Fruit fly (Drosophila melanogaster) whole organism: ENCODE results near the gene Cul5.
A peak's percentile ranks its signal among the peaks of the same experiment; 100 is the strongest.

ENCODE experiments used
- CG8478 ChIP-seq: fragments of >200 bp; optimal IDR thresholded peaks from 2 replicates; lab custom pipeline; 2018; ENCODE audit warnings: inconsistent platforms
- Dll ChIP-seq: fragments of >200 bp; optimal IDR thresholded peaks from 2 replicates; lab custom pipeline; 2017
- EcR ChIP-seq, 2 experiments: fragments of >200 bp; optimal IDR thresholded peaks; 2 replicates each; lab custom pipeline; 2017; ENCODE audit warnings: missing biosample characterization in 2 of 2, missing genetic modification characterization in 2 of 2, missing genetic modification reagents in 2 of 2
- pan ChIP-seq: fragments of >200 bp; optimal IDR thresholded peaks from 2 replicates; lab custom pipeline; 2017
- psq ChIP-seq: fragments of >200 bp; optimal IDR thresholded peaks from 2 replicates; lab custom pipeline; 2017
- usp ChIP-seq: fragments of >200 bp; optimal IDR thresholded peaks from 2 replicates; lab custom pipeline; 2017; ENCODE audit warnings: missing biosample characterization, missing genetic modification characterization, mixed read lengths

Gene Cul5

DNA sequence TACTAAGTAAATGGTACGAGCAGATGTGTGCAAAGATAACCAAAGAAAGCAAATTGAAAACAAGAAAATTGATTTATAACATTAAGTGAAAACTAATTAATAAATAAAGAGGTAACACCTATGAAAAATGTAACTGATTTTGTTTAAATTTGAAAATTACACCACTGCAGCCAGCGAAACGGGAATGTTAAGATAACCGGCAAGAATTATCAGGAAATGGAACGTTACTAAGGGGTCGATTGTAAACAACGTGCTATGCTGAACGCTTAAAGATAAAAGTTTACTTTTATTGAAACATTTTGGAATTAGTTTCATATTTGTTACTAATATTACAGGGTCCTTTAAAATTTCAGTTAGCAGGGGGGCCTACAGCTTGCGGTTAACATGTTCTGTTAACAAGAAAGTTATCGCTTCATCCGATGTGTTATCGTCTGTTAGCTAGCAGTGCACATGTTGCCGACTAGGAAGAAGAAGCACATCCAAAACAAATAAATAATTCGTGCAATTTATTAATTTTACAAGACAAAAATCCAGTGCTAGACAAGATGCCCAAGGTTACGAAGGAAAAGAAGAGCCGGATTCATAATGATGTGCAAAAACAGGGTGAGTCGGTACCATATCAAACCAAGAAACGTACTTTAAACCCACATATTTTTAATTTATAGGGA lies 13.6 kb downstream of the Cul5 start, which contains the start of gene CG11837:
TSS of gene CG11837 (plus strand) at position 439 of the 668 bp plus-strand sequence.
- TF ChIP-seq Dll (no peak), CG8478 (lab: Kevin White, UChicago) (no peak), psq (lab: Kevin White, UChicago) (no peak), pan (lab: Kevin White, UChicago) (no peak), usp (GFP tag; lab: Kevin White, UChicago) (no peak), EcR (GFP tag; optimal IDR thresholded peaks at IDR 0.05; lab: Kevin White, UChicago) (no peak)

DNA sequence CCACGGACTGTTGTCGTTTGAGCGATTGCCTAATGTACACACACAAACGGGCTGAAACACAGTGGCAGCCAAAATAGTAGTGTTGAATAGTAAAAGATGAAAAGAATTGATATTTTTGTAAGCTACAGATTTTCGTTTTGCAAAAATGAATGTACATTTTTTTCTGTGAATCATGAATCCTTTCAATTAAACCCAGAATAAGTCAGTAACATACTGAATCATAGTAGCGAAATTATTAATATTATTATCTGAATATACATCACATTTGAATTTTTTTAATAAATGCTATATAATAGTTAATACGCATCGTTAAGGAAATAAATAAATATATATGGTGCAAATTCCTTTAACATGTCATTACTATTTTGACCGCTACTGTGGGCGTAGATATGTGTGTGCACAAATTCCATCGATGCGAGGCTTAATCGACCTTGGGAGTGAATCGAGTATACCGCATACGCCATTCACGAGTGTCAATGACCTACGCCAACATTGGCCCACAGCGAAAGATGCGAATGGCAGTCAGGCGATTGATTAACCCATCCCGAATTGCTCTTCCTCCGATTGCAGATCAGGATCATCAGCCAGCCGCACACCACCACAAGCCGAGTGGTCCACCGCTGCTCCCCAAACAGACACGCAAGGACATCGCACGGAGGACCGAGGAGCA lies 22.1 kb downstream of the Cul5 start:
- no peak for TF ChIP-seq usp (GFP tag; lab: Kevin White, UChicago)
- no peak for TF ChIP-seq Dll
- no peak for TF ChIP-seq EcR (GFP tag; optimal IDR thresholded peaks at IDR 0.05; lab: Kevin White, UChicago)
- no peak for TF ChIP-seq CG8478 (lab: Kevin White, UChicago)
- TF ChIP-seq pan (lab: Kevin White, UChicago): no peak
- no peak for TF ChIP-seq psq (lab: Kevin White, UChicago)

DNA sequence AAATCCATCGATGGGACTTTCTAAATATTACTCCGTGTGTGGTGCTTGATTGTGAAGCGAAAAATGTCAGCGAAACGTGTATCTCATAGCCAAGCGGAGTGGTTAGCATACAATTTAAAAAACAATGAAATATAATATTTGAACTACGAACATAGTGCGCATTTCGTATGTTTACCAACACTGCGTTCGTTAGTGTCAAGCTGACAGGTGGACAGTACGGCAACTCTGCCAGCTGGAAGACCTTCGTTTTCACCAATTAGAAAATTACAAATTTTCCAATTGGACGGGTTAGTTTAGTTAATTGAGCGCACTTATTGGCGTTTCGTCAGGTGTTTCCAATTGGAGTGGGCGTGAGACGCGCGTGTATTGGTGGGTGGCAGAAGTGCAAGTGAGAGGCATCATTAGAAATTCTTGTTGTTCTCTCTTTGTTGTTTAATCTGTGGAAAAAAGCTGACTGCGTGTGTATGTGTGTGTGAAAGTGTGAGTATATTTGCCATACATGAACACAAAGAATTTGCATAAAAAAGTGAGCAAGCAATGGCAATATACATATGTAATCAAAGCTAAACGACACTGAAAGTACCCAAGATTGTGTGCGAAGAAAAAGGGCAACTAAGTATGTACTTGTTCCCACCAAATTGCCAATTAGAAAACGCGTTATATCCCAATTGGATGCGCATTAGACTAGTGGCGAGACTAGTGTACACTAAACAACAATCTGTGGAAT lies 22.9 kb downstream of the Cul5 start:
- TF ChIP-seq Dll (no peak), pan (lab: Kevin White, UChicago) (no peak), EcR (GFP tag; optimal IDR thresholded peaks at IDR 0.05; lab: Kevin White, UChicago) (no peak), CG8478 (lab: Kevin White, UChicago) (no peak), usp (GFP tag; lab: Kevin White, UChicago) (no peak)

DNA sequence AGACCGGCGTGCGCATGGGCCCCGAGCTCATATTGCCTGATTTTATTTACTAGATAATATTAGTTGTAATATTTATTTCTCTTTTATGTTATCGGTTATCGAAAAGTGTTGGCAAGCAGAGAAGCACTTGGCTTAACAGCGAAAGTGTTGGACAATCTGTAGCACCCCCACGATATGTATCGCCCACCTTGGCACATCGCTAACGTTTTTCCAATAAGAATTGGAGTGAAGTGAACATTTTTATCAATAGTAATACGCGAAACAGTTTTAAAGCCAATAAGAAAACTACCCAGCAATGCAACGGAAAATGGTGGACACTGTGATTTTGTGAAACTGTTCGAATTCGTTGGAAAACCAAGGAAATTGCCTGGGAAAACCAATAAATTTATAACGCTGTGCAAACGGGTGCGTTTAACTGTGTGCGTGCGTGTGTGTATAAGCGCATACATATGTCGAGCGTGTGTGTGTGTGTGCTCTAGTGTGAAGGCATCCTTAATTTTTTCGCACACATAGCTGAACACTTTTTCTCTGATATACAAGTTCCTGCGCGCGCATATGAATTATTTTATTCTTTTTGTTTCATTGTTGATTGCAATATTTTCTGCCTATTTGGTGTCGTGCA lies 23.7 kb downstream of the Cul5 start, which contains the start of the genes Slu7 and Pkc98E:
TSS of gene Slu7 (minus strand) at position 112 of the 622 bp plus-strand sequence.
TSS of gene Pkc98E (plus strand) at position 197 of the 622 bp plus-strand sequence.
- no peak for TF ChIP-seq Dll
- TF ChIP-seq CG8478 (lab: Kevin White, UChicago): peak; percentile 46
- no peak for TF ChIP-seq EcR (GFP tag; optimal IDR thresholded peaks at IDR 0.05; lab: Kevin White, UChicago)
- no peak for TF ChIP-seq pan (lab: Kevin White, UChicago)

DNA sequence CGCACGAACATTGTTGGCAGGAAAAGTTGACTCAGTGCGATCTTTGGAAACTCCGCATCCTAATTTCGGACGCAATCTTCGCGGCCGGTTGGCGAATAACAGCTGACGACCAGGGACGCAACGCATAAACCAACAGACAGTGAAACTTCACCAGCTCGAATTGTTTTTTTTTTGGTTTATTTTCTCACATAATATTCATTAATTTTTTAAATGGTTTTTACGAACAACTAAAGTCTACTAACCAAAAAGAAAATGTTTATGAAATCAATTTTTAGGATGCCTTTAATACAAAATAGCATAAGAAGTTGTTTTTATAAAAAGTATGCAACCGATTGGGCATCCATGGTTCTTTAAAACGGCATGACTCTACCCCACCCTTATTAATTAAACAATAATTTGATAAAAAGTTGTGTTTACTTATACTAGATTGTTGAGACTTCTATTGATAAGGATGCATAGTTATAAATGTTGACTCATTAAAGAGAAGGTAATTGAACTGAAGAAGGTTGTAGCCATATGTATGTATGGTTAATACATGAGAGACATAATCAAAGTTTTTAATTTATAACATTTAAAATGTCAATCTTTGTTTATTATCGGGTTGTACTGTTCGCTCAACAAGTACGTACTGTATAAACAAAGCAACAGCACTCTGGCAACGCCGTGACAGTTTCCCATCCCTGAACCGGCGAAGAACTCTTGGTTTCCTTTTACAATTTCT lies 28.7 kb downstream of the Cul5 start, which contains the start of the genes beta4GalNAcTB and Cpsf100:
TSS of gene beta4GalNAcTB (minus strand) at position 100 of the 721 bp plus-strand sequence.
TSS of gene Cpsf100 (plus strand) at position 665 of the 721 bp plus-strand sequence.
- no peak for TF ChIP-seq CG8478 (lab: Kevin White, UChicago)
- TF ChIP-seq pan (lab: Kevin White, UChicago): no peak
- no peak for TF ChIP-seq psq (lab: Kevin White, UChicago)
- no peak for TF ChIP-seq EcR (GFP tag; optimal IDR thresholded peaks at IDR 0.05; lab: Kevin White, UChicago)
- no peak for TF ChIP-seq usp (GFP tag; lab: Kevin White, UChicago)
- no peak for TF ChIP-seq Dll

DNA sequence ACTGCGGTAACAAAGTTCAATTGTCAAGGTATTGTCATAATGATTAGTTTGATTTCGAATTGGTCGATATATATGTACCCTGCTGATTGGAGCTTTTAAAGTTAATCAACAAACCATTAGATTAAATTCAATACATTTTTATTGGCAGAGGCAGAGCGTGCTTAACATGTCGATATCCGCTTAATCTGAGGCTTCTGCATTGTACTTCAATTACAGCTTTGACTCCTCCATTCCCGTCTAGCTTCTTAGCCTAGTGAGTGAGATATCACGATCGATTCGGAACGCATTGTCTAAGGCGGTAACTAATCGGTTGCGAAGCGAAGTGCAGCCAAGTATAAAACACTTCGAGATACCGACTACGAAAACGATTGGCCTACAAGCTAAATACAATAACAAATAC lies 30.2 kb downstream of the Cul5 start, which contains the start of gene Ssl2:
TSS of gene Ssl2 (minus strand) at position 101 of the 400 bp plus-strand sequence.
- TF ChIP-seq pan (lab: Kevin White, UChicago) (no peak), usp (GFP tag; lab: Kevin White, UChicago) (no peak), CG8478 (lab: Kevin White, UChicago) (no peak), EcR (GFP tag; optimal IDR thresholded peaks at IDR 0.05; lab: Kevin White, UChicago) (no peak), Dll (no peak)

DNA sequence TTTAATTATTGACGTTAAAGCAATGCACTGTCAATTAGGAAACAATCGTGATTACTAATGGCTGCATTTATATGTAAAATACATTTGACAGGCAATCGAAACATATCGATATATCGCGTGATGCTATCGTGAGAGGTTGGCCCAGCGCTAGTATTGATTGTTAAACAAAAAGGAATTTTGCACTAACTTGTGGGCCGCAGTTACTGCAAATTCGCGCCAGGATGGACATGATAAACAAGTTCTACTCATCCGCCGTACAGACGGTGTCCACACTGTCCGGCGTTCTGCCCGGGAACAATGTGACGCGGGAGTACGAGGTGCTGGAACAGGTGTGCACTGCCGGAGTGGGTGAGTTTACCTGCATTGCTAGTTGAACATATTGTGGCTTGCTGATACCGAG lies 35.7 kb downstream of the Cul5 start, which contains the start of the genes eIF4E6 and CG1951:
TSS of gene eIF4E6 (minus strand) at position 53 of the 400 bp plus-strand sequence.
TSS of gene CG1951 (plus strand) at position 115 of the 400 bp plus-strand sequence.
- TF ChIP-seq EcR (GFP tag; optimal IDR thresholded peaks at IDR 0.05; lab: Kevin White, UChicago) (no peak), pan (lab: Kevin White, UChicago) (no peak), usp (GFP tag; lab: Kevin White, UChicago) (no peak), CG8478 (lab: Kevin White, UChicago) (no peak), Dll (no peak), psq (lab: Kevin White, UChicago) (no peak)

DNA sequence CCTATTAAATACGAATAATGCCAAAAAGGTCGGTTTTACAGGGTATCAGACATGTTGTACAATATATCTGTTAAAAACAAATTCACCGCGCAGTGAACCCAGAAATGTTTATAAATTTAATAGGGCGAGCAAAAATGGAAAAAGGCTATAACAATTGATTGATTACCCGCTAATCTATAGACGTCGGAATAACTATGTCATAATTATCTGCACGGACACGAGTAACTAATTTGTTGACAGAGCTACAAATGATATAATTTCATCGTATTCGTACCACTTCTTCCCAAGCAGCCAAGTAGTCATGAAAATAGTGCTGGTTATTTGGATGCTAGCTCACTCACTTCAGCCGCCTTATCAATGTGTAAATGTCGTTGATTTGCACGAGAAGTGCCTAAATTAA lies 38.1 kb downstream of the Cul5 start, which contains the start of gene CG14518:
TSS of gene CG14518 (plus strand) at position 301 of the 400 bp plus-strand sequence.
- TF ChIP-seq Dll: no peak
- TF ChIP-seq usp (GFP tag; lab: Kevin White, UChicago): no peak
- TF ChIP-seq CG8478 (lab: Kevin White, UChicago): no peak
- TF ChIP-seq pan (lab: Kevin White, UChicago): no peak
- no peak for TF ChIP-seq EcR (GFP tag; optimal IDR thresholded peaks at IDR 0.05; lab: Kevin White, UChicago)
- TF ChIP-seq psq (lab: Kevin White, UChicago): no peak

DNA sequence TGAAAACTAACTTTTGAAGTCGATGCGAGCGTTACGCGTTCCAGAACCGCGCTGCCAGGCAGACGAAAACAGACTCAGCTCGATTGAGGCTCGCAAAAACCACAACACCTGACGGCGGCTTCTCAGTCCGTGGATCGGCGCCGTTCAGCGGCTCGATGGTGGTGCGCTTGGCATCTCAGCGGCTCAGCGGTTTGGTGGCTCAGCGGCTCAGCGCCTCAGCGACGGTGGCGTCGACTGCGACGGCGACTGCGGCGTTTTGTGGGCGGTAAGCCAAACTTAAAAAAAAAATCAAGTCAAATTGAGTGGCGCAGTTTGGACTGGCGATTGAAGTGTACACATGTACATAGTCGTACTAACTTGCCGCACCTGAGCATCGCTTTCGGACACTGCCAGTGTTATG lies 42.4 kb downstream of the Cul5 start, which contains the start of gene wat:
TSS of gene wat (minus strand) at position 41 of the 400 bp plus-strand sequence.
- TF ChIP-seq CG8478 (lab: Kevin White, UChicago): no peak
- no peak for TF ChIP-seq psq (lab: Kevin White, UChicago)
- no peak for TF ChIP-seq usp (GFP tag; lab: Kevin White, UChicago)
- no peak for TF ChIP-seq EcR (GFP tag; optimal IDR thresholded peaks at IDR 0.05; lab: Kevin White, UChicago)
- TF ChIP-seq pan (lab: Kevin White, UChicago): no peak
- no peak for TF ChIP-seq Dll

DNA sequence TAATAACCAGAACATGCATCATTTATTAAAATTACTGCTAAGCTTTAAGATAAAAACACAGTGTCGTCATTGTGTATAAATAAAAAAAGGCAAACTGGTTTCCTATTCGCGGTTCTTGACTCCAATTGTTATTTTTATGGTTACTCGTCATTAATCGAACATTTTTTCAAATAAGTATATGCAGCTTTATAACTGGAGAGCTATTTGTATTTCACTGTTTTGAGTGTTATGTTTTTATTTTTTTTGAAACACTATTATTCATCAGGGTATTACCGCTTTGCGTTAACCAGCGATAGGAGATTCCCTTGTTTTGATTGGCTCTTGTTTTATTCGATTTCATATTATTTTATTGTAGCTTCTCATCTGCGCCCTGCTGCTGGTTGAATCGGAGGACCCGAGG lies 51.6 kb downstream of the Cul5 start:
- TF ChIP-seq psq (lab: Kevin White, UChicago) (no peak), pan (lab: Kevin White, UChicago) (no peak), EcR (GFP tag; optimal IDR thresholded peaks at IDR 0.05; lab: Kevin White, UChicago) (no peak), Dll (no peak), usp (GFP tag; lab: Kevin White, UChicago) (no peak), CG8478 (lab: Kevin White, UChicago) (no peak)
